Worm (Caenorhabditis elegans): ENCODE results near the gene R155.5.
A peak's percentile ranks its signal among the peaks of the same experiment; 100 is the strongest.

The R155.5 gene

DNA sequence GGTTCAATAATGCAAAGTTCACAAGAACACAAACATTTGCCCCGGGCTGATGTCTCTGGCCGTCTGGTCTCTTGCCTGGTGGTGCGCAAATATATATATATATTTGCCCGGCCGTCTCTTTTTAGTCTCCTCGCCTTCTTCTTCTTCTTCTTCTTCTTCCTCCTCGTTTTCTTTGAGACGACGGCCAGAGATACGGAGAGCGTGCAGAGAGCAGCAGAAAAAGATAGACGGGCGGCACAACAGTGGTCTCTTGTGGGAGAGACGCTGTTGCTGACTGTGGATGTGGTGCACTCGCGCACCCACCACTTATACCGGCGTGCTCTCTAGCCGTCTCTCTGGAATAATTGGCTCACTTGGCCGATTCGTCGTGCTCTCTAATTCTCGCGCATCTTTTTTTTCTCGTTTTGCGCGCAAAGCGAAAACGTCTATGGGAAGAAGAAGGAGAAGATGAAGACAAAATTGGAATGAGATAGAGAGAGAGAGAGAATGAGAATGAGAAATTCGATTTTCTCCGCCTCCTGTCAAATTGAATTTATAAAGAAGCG lies 49.1 kb downstream of the R155.5 start (continued):
- TF ChIP-seq xbp-1 (tag; optimal IDR thresholded peaks at IDR 0.05) (peak; percentile 94), pax-3 (tag; optimal IDR thresholded peaks at IDR 0.05) (peak; percentile 97), ets-5 (GFP tag; IDR thresholded peaks at IDR 0.05) (no peak), zip-4 (GFP tag; optimal IDR thresholded peaks at IDR 0.05) (peak; percentile 87), tbx-2 (tag; optimal IDR thresholded peaks at IDR 0.05) (peak; percentile 100), nhr-90 (tag; optimal IDR thresholded peaks at IDR 0.05; ENCODE audit: poor library complexity) (peak; percentile 97), nhr-237 (tag; optimal IDR thresholded peaks at IDR 0.05) (peak; percentile 85), ceh-8 (GFP tag; optimal IDR thresholded peaks at IDR 0.05) (peak; percentile 98), irx-1 (tag; optimal IDR thresholded peaks at IDR 0.05) (peak; percentile 98), nhr-71 (tag; optimal IDR thresholded peaks at IDR 0.05) (peak; percentile 100), fkh-10 (GFP tag; optimal IDR thresholded peaks at IDR 0.05) (peak; percentile 96), dsc-1 (tag; optimal IDR thresholded peaks at IDR 0.05) (peak; percentile 98), mef-2 (tag; optimal IDR thresholded peaks at IDR 0.05) (peak; percentile 95), ztf-11 (tag; optimal IDR thresholded peaks at IDR 0.05) (peak; percentile 44 to 94), egl-27 (tag; optimal IDR thresholded peaks at IDR 0.05) (peak; percentile 86 to 99), grh-1 (GFP tag; IDR thresholded peaks at IDR 0.05) (peak; percentile 97), skn-1 (tag; optimal IDR thresholded peaks at IDR 0.05) (peak; percentile 87), ceh-63 (GFP tag; optimal IDR thresholded peaks at IDR 0.05) (peak; percentile 84), mep-1 (tag; optimal IDR thresholded peaks at IDR 0.05) (peak; percentile 87), nhr-20 (tag; optimal IDR thresholded peaks at IDR 0.05) (peak; percentile 100), efl-1 (optimal IDR thresholded peaks at IDR 0.05) (peak; percentile 82 to 86), efl-1 (GFP tag; optimal IDR thresholded peaks at IDR 0.05 in 1 of 2) (peak; percentile 57 to 97), pqm-1 (tag; optimal IDR thresholded peaks at IDR 0.05) (peak; percentile 7), nhr-76 (tag; optimal IDR thresholded peaks at IDR 0.05) (peak; percentile 29), unc-30 (tag; optimal IDR thresholded peaks at IDR 0.05) (no peak), ces-1 (GFP tag; optimal IDR thresholded peaks at IDR 0.05) (peak; percentile 97), Y116A8C.19 (tag; optimal IDR thresholded peaks at IDR 0.05; ENCODE audit: borderline replicate concordance) (peak; percentile 16), dpl-1 (GFP tag; optimal IDR thresholded peaks at IDR 0.05) (peak; percentile 53 to 72 (median 68)), fos-1 (tag; optimal IDR thresholded peaks at IDR 0.05) (peak; percentile 80), nhr-12 (tag; optimal IDR thresholded peaks at IDR 0.05) (peak; percentile 41), sox-4 (tag; optimal IDR thresholded peaks at IDR 0.05) (peak; percentile 95), zag-1 (tag; optimal IDR thresholded peaks at IDR 0.05) (peak; percentile 93), ceh-90 (tag; optimal IDR thresholded peaks at IDR 0.05) (no peak), C16A3.4 (tag; optimal IDR thresholded peaks at IDR 0.05) (peak; percentile 63), jun-1 (tag; optimal IDR thresholded peaks at IDR 0.05) (peak; percentile 96), lin-14 (GFP tag; optimal IDR thresholded peaks at IDR 0.05) (peak; percentile 100), ceh-88 (GFP tag; IDR thresholded peaks at IDR 0.05) (peak; percentile 91), unc-130 (tag; optimal IDR thresholded peaks at IDR 0.05) (peak; percentile 48), lir-3 (tag; optimal IDR thresholded peaks at IDR 0.05; ENCODE audit: poor library complexity) (peak; percentile 72), tlp-1 (tag; optimal IDR thresholded peaks at IDR 0.05) (no peak), lin-39 (tag; optimal IDR thresholded peaks at IDR 0.05) (peak; percentile 86), isw-1 (GFP tag; IDR thresholded peaks at IDR 0.05) (peak; percentile 81), ztf-4 (tag; optimal IDR thresholded peaks at IDR 0.05) (peak; percentile 89), lsy-2 (tag; optimal IDR thresholded peaks at IDR 0.05) (peak; percentile 86 to 90), swsn-7 (tag; optimal IDR thresholded peaks at IDR 0.05) (peak; percentile 98), lin-35 (GFP tag; optimal IDR thresholded peaks at IDR 0.05) (peak; percentile 69 to 85)
